Worm (Caenorhabditis elegans) whole organism, L4 larva: ENCODE results near the gene nhr-19.
A peak's percentile ranks its signal among the peaks of the same experiment; 100 is the strongest.

Source experiments
- F26F4.8 ChIP-seq: fragments of 200-800 bp; sonication (Bioruptor generic); conservative IDR thresholded peaks from 2 replicates; pipeline ENCODE4 v1.3.6; 2022; ENCODE audit warnings: missing genetic modification characterization, missing compliant biosample characterization
- F37D6.2 ChIP-seq: sonication (generic microtip); optimal IDR thresholded peaks from 2 replicates; lab custom pipeline; 2016; ENCODE audit warnings: mild to moderate bottlenecking, missing genetic modification characterization, missing compliant biosample characterization
- F49E8.2 ChIP-seq: sonication (generic microtip); optimal IDR thresholded peaks from 2 replicates; lab custom pipeline; 2016; ENCODE audit warnings: missing compliant biosample characterization, mild to moderate bottlenecking, missing genetic modification characterization, borderline replicate concordance
- Y105C5A.15 ChIP-seq: fragments of 200-800 bp; sonication (Bioruptor generic); IDR thresholded peaks from 2 replicates; pipeline ENCODE4 v1.3.6; 2022; ENCODE audit warnings: missing genetic modification characterization, missing compliant biosample characterization
- Y5F2A.4 ChIP-seq: fragments of 200-800 bp; sonication (Bioruptor generic); optimal IDR thresholded peaks from 2 replicates; lab custom pipeline; 2018; ENCODE audit warnings: mild to moderate bottlenecking, missing genetic modification characterization, missing compliant biosample characterization
- Y75B8A.6 ChIP-seq: fragments of 200-800 bp; sonication (Bioruptor generic); IDR thresholded peaks from 2 replicates; pipeline ENCODE4 v1.3.6; 2022; ENCODE audit warnings: missing genetic modification reagents, missing genetic modification characterization, missing compliant biosample characterization
- ZK337.2 ChIP-seq: fragments of 200-800 bp; sonication (Bioruptor generic); IDR thresholded peaks from 2 replicates; pipeline ENCODE4 v1.3.6; 2022; ENCODE audit warnings: missing genetic modification reagents, missing genetic modification characterization, missing compliant biosample characterization
- aly-2 ChIP-seq: sonication (generic microtip); optimal IDR thresholded peaks from 2 replicates; lab custom pipeline; 2018; ENCODE audit warnings: missing biosample characterization, missing genetic modification characterization
- ama-1 ChIP-seq: fragments of 150-350 bp; optimal IDR thresholded peaks from 2 replicates; lab custom pipeline; 2014; ENCODE audit warnings: inconsistent platforms, mixed read lengths
- attf-4 ChIP-seq: sonication (generic microtip); optimal IDR thresholded peaks from 3 replicates; lab custom pipeline; 2017; ENCODE audit warnings: missing biosample characterization, missing genetic modification characterization
- ceh-32 ChIP-seq: sonication (generic microtip); optimal IDR thresholded peaks from 2 replicates; lab custom pipeline; 2016; ENCODE audit warnings: mild to moderate bottlenecking, missing genetic modification characterization, missing compliant biosample characterization; ENCODE audit not compliant: poor library complexity
- ceh-82 ChIP-seq: sonication (generic microtip); optimal IDR thresholded peaks from 2 replicates; lab custom pipeline; 2017; ENCODE audit warnings: missing biosample characterization, missing genetic modification characterization
- ces-1 ChIP-seq: fragments of 150-350 bp; sonication (generic microtip); optimal IDR thresholded peaks from 4 replicates; lab custom pipeline; 2014; ENCODE audit warnings: missing biosample characterization, missing genetic modification reagents, missing genetic modification characterization
- cey-2 ChIP-seq: sonication (generic microtip); optimal IDR thresholded peaks from 3 replicates; lab custom pipeline; 2017; ENCODE audit warnings: missing genetic modification characterization, mild to moderate bottlenecking, missing compliant biosample characterization, antibody characterized with exemption, borderline replicate concordance; ENCODE audit not compliant: insufficient read depth
- daf-8 ChIP-seq: fragments of 200-800 bp; sonication (Bioruptor generic); IDR thresholded peaks from 2 replicates; pipeline ENCODE4 v1.3.6; 2022; ENCODE audit warnings: missing genetic modification characterization, missing compliant biosample characterization
- dmd-6 ChIP-seq: fragments of 200-800 bp; sonication (Bioruptor generic); IDR thresholded peaks from 2 replicates; pipeline ENCODE4 v1.3.6; 2022; ENCODE audit warnings: missing genetic modification reagents, missing genetic modification characterization, missing compliant biosample characterization
- dmd-9 ChIP-seq: fragments of 200-800 bp; sonication (Bioruptor generic); IDR thresholded peaks from 2 replicates; pipeline ENCODE4 v1.3.6; 2022; ENCODE audit warnings: missing genetic modification reagents, missing genetic modification characterization, missing compliant biosample characterization
- dpl-1 ChIP-seq: fragments of 150-350 bp; optimal IDR thresholded peaks from 2 replicates; lab custom pipeline; 2014; ENCODE audit warnings: missing biosample characterization, missing genetic modification reagents, missing genetic modification characterization
- egl-27 ChIP-seq: sonication (generic microtip); optimal IDR thresholded peaks from 3 replicates; lab custom pipeline; 2017; ENCODE audit warnings: missing biosample characterization, missing genetic modification reagents, missing genetic modification characterization
- egl-43 ChIP-seq: fragments of 200-800 bp; sonication (Bioruptor generic); IDR thresholded peaks from 2 replicates; pipeline ENCODE4 v1.3.6; 2022; ENCODE audit warnings: missing genetic modification reagents, missing genetic modification characterization, missing compliant biosample characterization
- gei-8 ChIP-seq: fragments of 200-800 bp; sonication (Bioruptor generic); optimal IDR thresholded peaks from 2 replicates; lab custom pipeline; 2018; ENCODE audit warnings: mild to moderate bottlenecking, missing genetic modification characterization, missing compliant biosample characterization
- hlh-30 ChIP-seq: sonication (generic microtip); optimal IDR thresholded peaks from 2 replicates; lab custom pipeline; 2017; ENCODE audit warnings: antibody characterized with exemption, mild to moderate bottlenecking, missing genetic modification characterization, missing compliant biosample characterization; ENCODE audit not compliant: insufficient read depth
- lim-7 ChIP-seq: fragments of 200-800 bp; sonication (Bioruptor generic); IDR thresholded peaks from 2 replicates; pipeline ENCODE4 v1.3.6; 2022; ENCODE audit warnings: missing genetic modification characterization, missing compliant biosample characterization
- lin-1 ChIP-seq: fragments of 200-800 bp; sonication (Bioruptor generic); IDR thresholded peaks from 2 replicates; pipeline ENCODE4 v1.3.6; 2022; ENCODE audit warnings: missing genetic modification reagents, missing genetic modification characterization, missing compliant biosample characterization
- lin-13 ChIP-seq: fragments of 150-350 bp; optimal IDR thresholded peaks from 2 replicates; lab custom pipeline; 2014; ENCODE audit warnings: missing biosample characterization, missing genetic modification reagents, missing genetic modification characterization
- lin-15B ChIP-seq: fragments of 150-350 bp; sonication (generic microtip); optimal IDR thresholded peaks from 3 replicates; lab custom pipeline; 2014; ENCODE audit warnings: missing biosample characterization, missing genetic modification characterization
- lin-29 ChIP-seq: fragments of 200-800 bp; sonication (Bioruptor generic); IDR thresholded peaks from 2 replicates; pipeline ENCODE4 v1.3.6; 2022; ENCODE audit warnings: missing genetic modification reagents, missing genetic modification characterization, missing compliant biosample characterization
- lin-38 ChIP-seq: fragments of 200-800 bp; sonication (Bioruptor generic); IDR thresholded peaks from 2 replicates; pipeline ENCODE4 v1.3.6; 2022; ENCODE audit warnings: missing genetic modification reagents, missing genetic modification characterization, missing compliant biosample characterization
- lin-39 ChIP-seq: fragments of 150-350 bp; optimal IDR thresholded peaks from 2 replicates; lab custom pipeline; 2014; ENCODE audit warnings: missing biosample characterization, missing genetic modification reagents, missing genetic modification characterization
- lsy-2 ChIP-seq, 2 experiments: fragments of 150-350 bp in 1 of 2; sonication (generic microtip) in 1 of 2; optimal IDR thresholded peaks; 2 replicates each; lab custom pipeline; 2014 to 2017; ENCODE audit warnings: missing biosample characterization in 2 of 2, missing genetic modification characterization in 2 of 2
- madf-5 ChIP-seq, 2 experiments: fragments of 200-800 bp; sonication (Bioruptor generic); IDR thresholded peaks; 2 replicates each; pipeline ENCODE4 v1.3.6; 2022; ENCODE audit warnings: missing compliant biosample characterization in 2 of 2, missing genetic modification characterization in 2 of 2
- madf-9 ChIP-seq: fragments of 200-800 bp; sonication (Bioruptor generic); conservative IDR thresholded peaks from 2 replicates; pipeline ENCODE4 v1.3.6; 2022; ENCODE audit warnings: missing genetic modification reagents, missing genetic modification characterization, missing compliant biosample characterization
- mdt-29 ChIP-seq: fragments of 200-800 bp; sonication (Bioruptor generic); IDR thresholded peaks from 2 replicates; pipeline ENCODE4 v1.3.6; 2022; ENCODE audit warnings: missing genetic modification reagents, missing genetic modification characterization, missing compliant biosample characterization
- mep-1 ChIP-seq: fragments of 150-350 bp; sonication (generic microtip); optimal IDR thresholded peaks from 3 replicates; lab custom pipeline; 2014; ENCODE audit warnings: missing biosample characterization, missing genetic modification characterization
- nhr-10 ChIP-seq: fragments of 150-350 bp; optimal IDR thresholded peaks from 2 replicates; lab custom pipeline; 2014; ENCODE audit warnings: missing biosample characterization, missing genetic modification characterization
- nhr-102 ChIP-seq: sonication (generic microtip); optimal IDR thresholded peaks from 2 replicates; lab custom pipeline; 2016; ENCODE audit warnings: mild to moderate bottlenecking, missing genetic modification characterization, moderate library complexity, missing compliant biosample characterization
- nhr-237 ChIP-seq: sonication (generic microtip); optimal IDR thresholded peaks from 2 replicates; lab custom pipeline; 2017; ENCODE audit warnings: missing biosample characterization, missing genetic modification characterization
- nhr-28 ChIP-seq: fragments of 150-350 bp; optimal IDR thresholded peaks from 2 replicates; lab custom pipeline; 2014; ENCODE audit warnings: missing biosample characterization, missing genetic modification characterization
- nhr-41 ChIP-seq: fragments of 200-800 bp; sonication (Bioruptor generic); IDR thresholded peaks from 2 replicates; pipeline ENCODE4 v1.3.6; 2022; ENCODE audit warnings: missing genetic modification reagents, missing genetic modification characterization, missing compliant biosample characterization
- nhr-48 ChIP-seq: sonication (generic microtip); optimal IDR thresholded peaks from 2 replicates; lab custom pipeline; 2016; ENCODE audit warnings: mild to moderate bottlenecking, missing genetic modification characterization, missing compliant biosample characterization
- nhr-6 ChIP-seq: fragments of 150-350 bp; optimal IDR thresholded peaks from 2 replicates; lab custom pipeline; 2014; ENCODE audit warnings: missing biosample characterization, missing genetic modification characterization
- nhr-77 ChIP-seq: fragments of 150-350 bp; optimal IDR thresholded peaks from 2 replicates; lab custom pipeline; 2014; ENCODE audit warnings: missing biosample characterization, missing genetic modification characterization
- php-3 ChIP-seq: fragments of 200-800 bp; sonication (Bioruptor generic); IDR thresholded peaks from 2 replicates; pipeline ENCODE4 v1.3.6; 2022; ENCODE audit warnings: missing genetic modification reagents, missing genetic modification characterization, missing compliant biosample characterization
- skn-1 ChIP-seq: fragments of 150-350 bp; optimal IDR thresholded peaks from 2 replicates; lab custom pipeline; 2014; ENCODE audit warnings: missing biosample characterization, missing genetic modification characterization
- snpc-1.2 ChIP-seq: fragments of 200-800 bp; sonication (Bioruptor generic); IDR thresholded peaks from 2 replicates; pipeline ENCODE4 v1.3.6; 2022; ENCODE audit warnings: missing genetic modification reagents, missing genetic modification characterization, missing compliant biosample characterization
- snpc-4 ChIP-seq: fragments of 150-350 bp; optimal IDR thresholded peaks from 2 replicates; lab custom pipeline; 2014; ENCODE audit warnings: missing biosample characterization, missing genetic modification characterization
- spr-1 ChIP-seq: sonication (generic microtip); optimal IDR thresholded peaks from 2 replicates; lab custom pipeline; 2016; ENCODE audit warnings: mild to moderate bottlenecking, missing genetic modification characterization, missing compliant biosample characterization
- tra-1 ChIP-seq: fragments of 200-800 bp; sonication (Bioruptor generic); IDR thresholded peaks from 2 replicates; pipeline ENCODE4 v1.3.6; 2022; ENCODE audit warnings: missing genetic modification reagents, missing genetic modification characterization, missing compliant biosample characterization
- vab-7 ChIP-seq: fragments of 200-800 bp; sonication (Bioruptor generic); IDR thresholded peaks from 2 replicates; pipeline ENCODE4 v1.3.6; 2022; ENCODE audit warnings: missing genetic modification reagents, missing genetic modification characterization, missing compliant biosample characterization
- zfp-2 ChIP-seq: sonication (generic microtip); optimal IDR thresholded peaks from 2 replicates; lab custom pipeline; 2016; ENCODE audit warnings: mild to moderate bottlenecking, missing genetic modification characterization, missing compliant biosample characterization

Gene nhr-19

ce11 chrII:9621121-9621520 lies 15.8 kb upstream of the nhr-19 start (continued):
- TF ChIP-seq madf-9 (GFP tag; lab: Robert Waterston, UW) (no peak), lin-15B (tag; lab: Kevin White, UChicago) (no peak), egl-27 (tag; lab: Kevin White, UChicago) (no peak), tra-1 (no peak), snpc-4 (tag; lab: Kevin White, UChicago) (no peak)

DNA sequence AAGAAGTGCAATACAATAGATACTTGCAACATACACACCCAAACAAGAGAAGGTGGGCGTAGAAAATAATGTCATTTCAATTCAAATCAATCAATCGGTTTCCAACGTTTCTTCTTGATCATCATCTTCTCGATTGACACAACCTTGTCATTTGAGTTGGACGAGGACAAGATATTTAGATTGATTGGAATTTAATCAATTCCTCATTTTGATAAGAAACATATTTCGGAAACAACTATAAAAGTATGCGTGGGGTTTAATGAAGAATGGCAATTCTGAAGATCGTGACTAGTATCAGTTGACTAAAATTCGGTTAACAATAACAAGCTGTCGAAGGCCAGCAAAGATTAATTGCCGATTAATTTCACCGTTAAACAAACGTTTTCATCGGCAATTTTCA lies 15.3 kb upstream of the nhr-19 start:
- no peak for TF ChIP-seq spr-1
- no peak for TF ChIP-seq attf-4 (tag; lab: Kevin White, UChicago)
- TF ChIP-seq daf-8 (GFP tag; lab: Robert Waterston, UW): no peak
- no peak for TF ChIP-seq F26F4.8 (GFP tag; lab: Robert Waterston, UW)
- TF ChIP-seq dmd-6 (GFP tag; lab: Robert Waterston, UW): peak; percentile 89
- no peak for TF ChIP-seq lin-39
- no peak for TF ChIP-seq ceh-82 (tag; lab: Kevin White, UChicago)
- no peak for TF ChIP-seq skn-1 (tag; lab: Kevin White, UChicago)
- TF ChIP-seq snpc-4 (tag; lab: Kevin White, UChicago): no peak
- TF ChIP-seq php-3 (GFP tag; lab: Robert Waterston, UW): peak; percentile 76
- TF ChIP-seq madf-5 (GFP tag; IDR thresholded peaks at IDR 0.05; lab: Robert Waterston, UW): no peak
- no peak for TF ChIP-seq hlh-30 (tag; lab: Kevin White, UChicago)
- TF ChIP-seq lin-38 (GFP tag; lab: Robert Waterston, UW): no peak
- TF ChIP-seq nhr-6: no peak
- no peak for TF ChIP-seq F37D6.2
- no peak for TF ChIP-seq gei-8 (GFP tag; lab: Kevin White, UChicago)
- no peak for TF ChIP-seq dmd-9
- no peak; the same call in 1 of the 2 replicates for TF ChIP-seq tra-1
- no peak for TF ChIP-seq F49E8.2 (tag; lab: Kevin White, UChicago)
- no peak for TF ChIP-seq nhr-48 (tag; lab: Kevin White, UChicago)
- no peak for TF ChIP-seq dpl-1
- no peak for TF ChIP-seq ceh-32 (tag; lab: Kevin White, UChicago)
- no peak for TF ChIP-seq ama-1 (lab: Kevin White, UChicago)
- no peak for TF ChIP-seq egl-43 (GFP tag; lab: Robert Waterston, UW)
- no peak for TF ChIP-seq lim-7
- TF ChIP-seq aly-2 (tag; lab: Kevin White, UChicago): no peak
- TF ChIP-seq lsy-2 (tag; optimal IDR thresholded peaks at IDR 0.05; lab: Kevin White, UChicago): no peak
- TF ChIP-seq cey-2 (tag; lab: Kevin White, UChicago): no peak
- no peak for TF ChIP-seq ZK337.2 (GFP tag; lab: Robert Waterston, UW)
- TF ChIP-seq nhr-102 (tag; lab: Kevin White, UChicago): peak; percentile 12
- TF ChIP-seq mep-1 (tag; lab: Kevin White, UChicago): no peak
- no peak for TF ChIP-seq madf-9 (GFP tag; lab: Robert Waterston, UW)
- no peak for TF ChIP-seq vab-7 (GFP tag; lab: Robert Waterston, UW)
- TF ChIP-seq Y5F2A.4: no peak
- TF ChIP-seq nhr-237 (tag; lab: Kevin White, UChicago): no peak
- TF ChIP-seq nhr-41: no peak
- no peak for TF ChIP-seq mdt-29 (GFP tag; lab: Robert Waterston, UW)
- TF ChIP-seq nhr-10 (tag; lab: Kevin White, UChicago): no peak
- no peak for TF ChIP-seq Y105C5A.15
- no peak for TF ChIP-seq nhr-77
- TF ChIP-seq lin-13 (GFP tag; lab: Kevin White, UChicago): peak; percentile 21
- TF ChIP-seq lin-1 (GFP tag; lab: Robert Waterston, UW): 0 out of 2 replicates have a peak, but pooled peaks have one; percentile 10
- TF ChIP-seq ces-1: no peak
- TF ChIP-seq lin-29 (GFP tag; lab: Robert Waterston, UW): no peak
- no peak for TF ChIP-seq zfp-2 (tag; lab: Kevin White, UChicago)
- no peak for TF ChIP-seq Y75B8A.6 (GFP tag; lab: Robert Waterston, UW)
- no peak for TF ChIP-seq snpc-1.2 (GFP tag; lab: Robert Waterston, UW)
- TF ChIP-seq nhr-28 (tag; lab: Kevin White, UChicago): no peak
